Worm (Caenorhabditis elegans): ENCODE results near the gene ZK488.5.

ZK488.5 gene

ce11 chrV:592959-593358 is at the start of gene ZK488.5:
Gene ZK488.5 (plus strand): TSS chrV:593259.
- TF ChIP-seq zag-1 (tag; optimal IDR thresholded peaks at IDR 0.05) = no peak
- TF ChIP-seq pag-3 (tag; optimal IDR thresholded peaks at IDR 0.05; ENCODE audit: borderline replicate concordance, insufficient read depth) = no peak
- no peak for TF ChIP-seq unc-130 (tag; optimal IDR thresholded peaks at IDR 0.05)
- TF ChIP-seq ceh-63 (GFP tag; optimal IDR thresholded peaks at IDR 0.05) = no peak
- no peak for TF ChIP-seq nhr-11 (tag; optimal IDR thresholded peaks at IDR 0.05)
- no peak for TF ChIP-seq nhr-20 (tag; optimal IDR thresholded peaks at IDR 0.05)
- TF ChIP-seq lin-35 (GFP tag; optimal IDR thresholded peaks at IDR 0.05) = no peak
- no peak for TF ChIP-seq hlh-17 (GFP tag; optimal IDR thresholded peaks at IDR 0.05; ENCODE audit: borderline replicate concordance)
- TF ChIP-seq swsn-7 (tag; optimal IDR thresholded peaks at IDR 0.05) = no peak
- no peak for TF ChIP-seq unc-62 (GFP tag; optimal IDR thresholded peaks at IDR 0.05)
- TF ChIP-seq vab-15 (tag; optimal IDR thresholded peaks at IDR 0.05) = no peak
- TF ChIP-seq ztf-11 (tag; optimal IDR thresholded peaks at IDR 0.05) = no peak
- no peak for TF ChIP-seq xbp-1 (tag; optimal IDR thresholded peaks at IDR 0.05)
- no peak for TF ChIP-seq zip-4 (GFP tag; optimal IDR thresholded peaks at IDR 0.05)

ce11 chrV:547980-548379 is 45.1 kb upstream of the ZK488.5 start, which contains the start of gene C14C6.6:
Gene C14C6.6 (minus strand): TSS chrV:548080.
- TF ChIP-seq xbp-1 (tag; optimal IDR thresholded peaks at IDR 0.05) (no peak), aly-2 (tag; optimal IDR thresholded peaks at IDR 0.05) (no peak), sox-4 (tag; optimal IDR thresholded peaks at IDR 0.05) (no peak), sptf-1 (tag; optimal IDR thresholded peaks at IDR 0.05) (no peak), C04F5.9 (tag; optimal IDR thresholded peaks at IDR 0.05) (no peak)

- no peak for TF ChIP-seq dpl-1 (GFP tag; optimal IDR thresholded peaks at IDR 0.05)
- no peak for TF ChIP-seq nhr-237 (tag; optimal IDR thresholded peaks at IDR 0.05)
- no peak for TF ChIP-seq nhr-19 (GFP tag; conservative IDR thresholded peaks at IDR 0.05)
- TF ChIP-seq grh-1 (GFP tag; IDR thresholded peaks at IDR 0.05) = no peak
- no peak for TF ChIP-seq rnt-1 (tag; optimal IDR thresholded peaks at IDR 0.05)
- no peak for TF ChIP-seq tlp-1 (tag; optimal IDR thresholded peaks at IDR 0.05)
- TF ChIP-seq nhr-84 (tag; optimal IDR thresholded peaks at IDR 0.05) = no peak
- no peak for TF ChIP-seq zip-4 (GFP tag; optimal IDR thresholded peaks at IDR 0.05)
- no peak for TF ChIP-seq mab-9 (GFP tag; IDR thresholded peaks at IDR 0.05)
- TF ChIP-seq nhr-11 (tag; optimal IDR thresholded peaks at IDR 0.05) = no peak
- no peak for TF ChIP-seq ceh-88 (GFP tag; IDR thresholded peaks at IDR 0.05)
- TF ChIP-seq lin-35 (GFP tag; optimal IDR thresholded peaks at IDR 0.05) = no peak
- TF ChIP-seq mef-2 (tag; optimal IDR thresholded peaks at IDR 0.05) = no peak
- no peak for TF ChIP-seq nhr-20 (tag; optimal IDR thresholded peaks at IDR 0.05)
- TF ChIP-seq ztf-4 (tag; optimal IDR thresholded peaks at IDR 0.05) = no peak
These were observed 40.7 kb upstream of the ZK488.5 start for ce11 chrV:552406-552805.

- TF ChIP-seq unc-30 (tag; optimal IDR thresholded peaks at IDR 0.05) = no peak
- TF ChIP-seq egl-13 (tag; optimal IDR thresholded peaks at IDR 0.05) = no peak
- no peak for TF ChIP-seq nhr-85 (tag)
These were observed 40.0 kb upstream of the ZK488.5 start, which contains the start of gene C14C6.8 for ce11 chrV:553067-553466. Gene C14C6.8 (minus strand): TSS chrV:553167.

ce11 chrV:556055-556454 is 37.0 kb upstream of the ZK488.5 start, which contains the start of gene srx-8:
Gene srx-8 (minus strand): TSS chrV:556155.
- TF ChIP-seq snpc-4 (tag; optimal IDR thresholded peaks at IDR 0.05) = no peak
- no peak for TF ChIP-seq efl-1 (optimal IDR thresholded peaks at IDR 0.05)
- TF ChIP-seq efl-1 (GFP tag; optimal IDR thresholded peaks at IDR 0.05 in 1 of 2) = peak in 1 of 2 experiments; percentile 56
- TF ChIP-seq sptf-1 (tag; optimal IDR thresholded peaks at IDR 0.05) = no peak
- no peak for TF ChIP-seq unc-86 (tag; optimal IDR thresholded peaks at IDR 0.05)
- TF ChIP-seq alr-1 (tag; optimal IDR thresholded peaks at IDR 0.05; ENCODE audit: borderline replicate concordance) = no peak
- TF ChIP-seq unc-62 (GFP tag; optimal IDR thresholded peaks at IDR 0.05) = no peak
- TF ChIP-seq tbx-2 (tag; optimal IDR thresholded peaks at IDR 0.05) = no peak
